Fruit fly (Drosophila melanogaster): ENCODE results near the gene Fer1.
A peak's percentile ranks its signal among the peaks of the same experiment; 100 is the strongest.

Fer1 gene

dm6 chr3R:7088837-7089361 lies 47.1 kb upstream of the Fer1 start (continued):
- no peak for TF ChIP-seq sima (GFP tag; optimal IDR thresholded peaks at IDR 0.05)
- TF ChIP-seq CG1792 (GFP tag; optimal IDR thresholded peaks at IDR 0.05) = no peak
- no peak for TF ChIP-seq Bdp1 (GFP tag; optimal IDR thresholded peaks at IDR 0.05)
- TF ChIP-seq CG43689 (GFP tag; IDR thresholded peaks at IDR 0.05) = no peak
- no peak for TF ChIP-seq dmrt11E (tag; optimal IDR thresholded peaks at IDR 0.05)
- no peak for TF ChIP-seq CG14710 (tag; optimal IDR thresholded peaks at IDR 0.05)
- TF ChIP-seq Hr78 (GFP tag; optimal IDR thresholded peaks at IDR 0.05) = no peak
- TF ChIP-seq CG5180 (GFP tag; optimal IDR thresholded peaks at IDR 0.05) = no peak
- no peak for TF ChIP-seq Hmx (GFP tag; optimal IDR thresholded peaks at IDR 0.05)
- 0 out of 2 replicates have a peak, but pooled peaks have one; percentile 21 for TF ChIP-seq NFAT (GFP tag; IDR thresholded peaks at IDR 0.05)
- TF ChIP-seq Sox100B (GFP tag; optimal IDR thresholded peaks at IDR 0.05) = no peak
- no peak for TF ChIP-seq Fer2 (tag; optimal IDR thresholded peaks at IDR 0.05)
- TF ChIP-seq CG3407 (GFP tag; optimal IDR thresholded peaks at IDR 0.05) = no peak
- no peak for TF ChIP-seq jigr1 (GFP tag; IDR thresholded peaks at IDR 0.05)
- no peak for TF ChIP-seq CG7271 (tag; optimal IDR thresholded peaks at IDR 0.05)
- no peak for TF ChIP-seq slou (GFP tag; optimal IDR thresholded peaks at IDR 0.05)
- TF ChIP-seq zf30C (GFP tag; optimal IDR thresholded peaks at IDR 0.05) = peak; percentile 6
- TF ChIP-seq Antp (GFP tag; optimal IDR thresholded peaks at IDR 0.05) = no peak
- no peak for TF ChIP-seq Gsc (GFP tag; IDR thresholded peaks at IDR 0.05)
- TF ChIP-seq Hsf (GFP tag; optimal IDR thresholded peaks at IDR 0.05) = no peak
- no peak for TF ChIP-seq cato (GFP tag; optimal IDR thresholded peaks at IDR 0.05; ENCODE audit: borderline replicate concordance)
- no peak for TF ChIP-seq CG18011 (GFP tag; optimal IDR thresholded peaks at IDR 0.05)
- no peak for TF ChIP-seq Lhr (GFP tag; optimal IDR thresholded peaks at IDR 0.05)
- TF ChIP-seq CG11696 (GFP tag; IDR thresholded peaks at IDR 0.05) = 0 out of 2 replicates have a peak, but pooled peaks have one; percentile 49
- no peak for TF ChIP-seq mam (GFP tag; optimal IDR thresholded peaks at IDR 0.05)
- TF ChIP-seq ro (GFP tag; IDR thresholded peaks at IDR 0.05) = no peak
- no peak for TF ChIP-seq CG6813 (GFP tag; optimal IDR thresholded peaks at IDR 0.05)
- no peak for TF ChIP-seq Nf-YC (tag; optimal IDR thresholded peaks at IDR 0.05)
- no peak for TF ChIP-seq gt (GFP tag; IDR thresholded peaks at IDR 0.05)
- TF ChIP-seq MTF-1 (GFP tag; optimal IDR thresholded peaks at IDR 0.05; ENCODE audit: borderline replicate concordance) = no peak
- peak; percentile 11 for TF ChIP-seq CG9727 (GFP tag; optimal IDR thresholded peaks at IDR 0.05)
- TF ChIP-seq her (GFP tag; optimal IDR thresholded peaks at IDR 0.05) = no peak
- TF ChIP-seq pzg (GFP tag; optimal IDR thresholded peaks at IDR 0.05) = no peak
- 0 out of 3 replicates have a peak, but pooled peaks have one; percentile 23 for TF ChIP-seq Dbx (GFP tag; IDR thresholded peaks at IDR 0.05)
- peak in 1 of 2 experiments; percentile 22 for TF ChIP-seq Pdp1 (GFP tag; optimal IDR thresholded peaks at IDR 0.05)
- no peak for TF ChIP-seq HLHmδ (GFP tag; optimal IDR thresholded peaks at IDR 0.05)
- TF ChIP-seq sc (optimal IDR thresholded peaks at IDR 0.05) = no peak
- no peak for TF ChIP-seq sc (GFP tag; optimal IDR thresholded peaks at IDR 0.05)
- TF ChIP-seq CG8388 (GFP tag; optimal IDR thresholded peaks at IDR 0.05) = no peak
- TF ChIP-seq CG3163 (GFP tag; optimal IDR thresholded peaks at IDR 0.05) = no peak
- no peak for TF ChIP-seq Ravus (GFP tag; IDR thresholded peaks at IDR 0.05)
- TF ChIP-seq CG6654 (GFP tag; optimal IDR thresholded peaks at IDR 0.05) = no peak
- TF ChIP-seq CG8478 (optimal IDR thresholded peaks at IDR 0.05) = no peak
- TF ChIP-seq CG5245 (GFP tag; optimal IDR thresholded peaks at IDR 0.05) = no peak
- TF ChIP-seq tap (tag; optimal IDR thresholded peaks at IDR 0.05) = no peak
- TF ChIP-seq CG34224 (GFP tag; IDR thresholded peaks at IDR 0.05; ENCODE audit: partially characterized antibody) = 0 out of 3 replicates have a peak, but pooled peaks have one; percentile 4
- no peak for TF ChIP-seq Taf1 (GFP tag; IDR thresholded peaks at IDR 0.05)
- TF ChIP-seq hkb (optimal IDR thresholded peaks at IDR 0.05) = no peak
- 0 out of 2 replicates have a peak, but pooled peaks have one; percentile 32 for TF ChIP-seq hkb (GFP tag; IDR thresholded peaks at IDR 0.05)
- TF ChIP-seq H15 (GFP tag; IDR thresholded peaks at IDR 0.05) = no peak
- TF ChIP-seq ken (GFP tag; IDR thresholded peaks at IDR 0.05) = no peak

Measured in whole organism, embryonic.